Fruit fly (Drosophila melanogaster) whole organism: ENCODE measurements around the gene CG1571.

Source experiments
- CG8478 ChIP-seq: fragments of >200 bp; optimal IDR thresholded peaks from 2 replicates; lab custom pipeline; 2018; ENCODE audit warnings: inconsistent platforms
- usp ChIP-seq: fragments of >200 bp; optimal IDR thresholded peaks from 2 replicates; lab custom pipeline; 2017; ENCODE audit warnings: missing biosample characterization, missing genetic modification characterization, mixed read lengths

- TF ChIP-seq CG8478 (no peak), usp (GFP tag; lab: Kevin White, UChicago) (no peak)
Observed at dm6 chrX:8126149-8126548, 50.5 kb downstream of the CG1571 start.
